Worm (Caenorhabditis elegans): ENCODE measurements around the gene nhr-209.

DNA sequence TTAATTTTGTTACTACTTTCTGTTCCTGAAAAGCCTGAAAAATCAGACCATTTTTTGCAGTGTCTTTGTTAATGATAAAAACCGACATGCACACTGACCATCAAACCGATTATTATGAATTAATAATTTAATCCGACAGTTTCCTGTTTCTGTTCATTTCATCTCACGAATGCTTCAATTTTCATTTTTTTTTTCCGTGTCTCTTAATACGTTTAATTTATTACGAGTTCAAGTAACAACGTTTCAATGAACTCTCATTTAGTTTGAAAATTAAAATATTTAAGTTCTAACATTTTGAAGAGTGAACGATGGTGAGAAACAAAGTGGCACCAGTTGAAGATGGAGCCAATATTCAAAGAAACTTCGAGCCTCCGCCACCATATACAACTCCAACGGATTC is 16.7 kb downstream of the nhr-209 start, which contains the start of gene spin-1:
- TF ChIP-seq snpc-1.1 (tag; optimal IDR thresholded peaks at IDR 0.05; ENCODE audit: insufficient read depth): no peak
- TF ChIP-seq lin-54 (GFP tag; optimal IDR thresholded peaks at IDR 0.05): no peak
- TF ChIP-seq madf-3 (GFP tag; IDR thresholded peaks at IDR 0.05): no peak
- TF ChIP-seq F22D6.2 (tag; optimal IDR thresholded peaks at IDR 0.05): no peak
- TF ChIP-seq unc-62 (GFP tag; optimal IDR thresholded peaks at IDR 0.05): no peak
- no peak for TF ChIP-seq lag-1 (GFP tag; IDR thresholded peaks at IDR 0.05)
- TF ChIP-seq mxl-1 (tag; optimal IDR thresholded peaks at IDR 0.05): no peak
- TF ChIP-seq rpc-1 (optimal IDR thresholded peaks at IDR 0.05): no peak
- TF ChIP-seq rpc-1 (tag; optimal IDR thresholded peaks at IDR 0.05): no peak
- TF ChIP-seq ama-1 (optimal IDR thresholded peaks at IDR 0.05): no peak
- TF ChIP-seq ama-1 (GFP tag; optimal IDR thresholded peaks at IDR 0.05): no peak
- no peak for TF ChIP-seq egl-18 (GFP tag; IDR thresholded peaks at IDR 0.05)
